Fruit fly (Drosophila melanogaster) whole organism, embryonic: ENCODE measurements around the gene CG10970.

Experiments
- CG10147 ChIP-seq: fragments of 200-800 bp; sonication (Bioruptor generic); optimal IDR thresholded peaks from 2 replicates; lab custom pipeline; 2019; ENCODE audit warnings: missing biosample characterization, mild to moderate bottlenecking, missing genetic modification characterization, moderate library complexity
- CG10267 ChIP-seq: fragments of 200-800 bp; sonication (Bioruptor generic); optimal IDR thresholded peaks from 2 replicates; lab custom pipeline; 2018; ENCODE audit warnings: missing biosample characterization, mild to moderate bottlenecking, missing genetic modification characterization, moderate library complexity
- CG11093 ChIP-seq: fragments of 200-800 bp; sonication (Bioruptor generic); IDR thresholded peaks from 3 replicates; pipeline ENCODE4 v1.3.6; 2022; ENCODE audit warnings: missing biosample characterization, missing genetic modification characterization
- CG12155 ChIP-seq: fragments of 200-800 bp; sonication (Bioruptor generic); optimal IDR thresholded peaks from 3 replicates; lab custom pipeline; 2016; ENCODE audit warnings: missing biosample characterization, missing genetic modification characterization
- CG1233 ChIP-seq: fragments of 200-800 bp; sonication (Bioruptor generic); optimal IDR thresholded peaks from 4 replicates; lab custom pipeline; 2018; ENCODE audit warnings: missing biosample characterization, mild to moderate bottlenecking, missing genetic modification characterization
- CG13424 ChIP-seq: fragments of 200-800 bp; sonication (Bioruptor generic); optimal IDR thresholded peaks from 2 replicates; lab custom pipeline; 2019; ENCODE audit warnings: missing biosample characterization, mild to moderate bottlenecking, missing genetic modification characterization, moderate library complexity
- CG15011 ChIP-seq: fragments of 200-800 bp; sonication (Bioruptor generic); optimal IDR thresholded peaks from 3 replicates; lab custom pipeline; 2018; ENCODE audit warnings: missing biosample characterization, mild to moderate bottlenecking, missing genetic modification characterization
- CG15514 ChIP-seq: fragments of 200-800 bp; sonication (Bioruptor generic); optimal IDR thresholded peaks from 3 replicates; lab custom pipeline; 2017; ENCODE audit warnings: missing biosample characterization, missing genetic modification characterization, mild to moderate bottlenecking, moderate library complexity, missing genetic modification reagents
- CG1792 ChIP-seq: fragments of 200-800 bp; sonication (Bioruptor generic); optimal IDR thresholded peaks from 2 replicates; lab custom pipeline; 2016; ENCODE audit warnings: missing biosample characterization, missing genetic modification characterization
- CG18262 ChIP-seq: fragments of 200-800 bp; optimal IDR thresholded peaks from 3 replicates; lab custom pipeline; 2019; ENCODE audit warnings: missing biosample characterization, mild to moderate bottlenecking, missing genetic modification characterization, moderate library complexity
- CG3838 ChIP-seq: fragments of 200-800 bp; sonication (Bioruptor generic); optimal IDR thresholded peaks from 3 replicates; lab custom pipeline; 2016; ENCODE audit warnings: missing biosample characterization, missing genetic modification characterization
- CG7786 ChIP-seq: fragments of 200-800 bp; sonication (Bioruptor generic); optimal IDR thresholded peaks from 2 replicates; lab custom pipeline; 2016; ENCODE audit warnings: missing biosample characterization, missing genetic modification characterization
- CG9727 ChIP-seq: fragments of 200-800 bp; sonication (Bioruptor generic); optimal IDR thresholded peaks from 3 replicates; lab custom pipeline; 2017; ENCODE audit warnings: missing biosample characterization, mild to moderate bottlenecking, missing genetic modification characterization
- CG9932 ChIP-seq: fragments of 200-800 bp; sonication (Bioruptor generic); IDR thresholded peaks from 2 replicates; pipeline ENCODE4 v1.3.6; 2022; ENCODE audit warnings: missing biosample characterization, missing genetic modification characterization
- CTCF ChIP-seq: fragments of 200-800 bp; sonication (Bioruptor generic); optimal IDR thresholded peaks from 2 replicates; lab custom pipeline; 2017; ENCODE audit warnings: missing biosample characterization, mild to moderate bottlenecking, missing genetic modification characterization, moderate library complexity
- CoRest ChIP-seq: fragments of 200-800 bp; sonication (Bioruptor generic); optimal IDR thresholded peaks from 3 replicates; lab custom pipeline; 2018; ENCODE audit warnings: missing biosample characterization, mild to moderate bottlenecking, missing genetic modification characterization, moderate library complexity
- CrebB ChIP-seq: fragments of 200-800 bp; sonication (Bioruptor generic); optimal IDR thresholded peaks from 3 replicates; lab custom pipeline; 2018; ENCODE audit warnings: missing biosample characterization, mild to moderate bottlenecking, missing genetic modification characterization
- D19B ChIP-seq: fragments of 200-800 bp; sonication (Bioruptor generic); optimal IDR thresholded peaks from 2 replicates; lab custom pipeline; 2017; ENCODE audit warnings: missing biosample characterization, mild to moderate bottlenecking, missing genetic modification characterization
- Dek ChIP-seq: fragments of 200-800 bp; sonication (Bioruptor generic); optimal IDR thresholded peaks from 3 replicates; lab custom pipeline; 2019; ENCODE audit warnings: missing biosample characterization, mild to moderate bottlenecking, missing genetic modification characterization, moderate library complexity
- Doc2 ChIP-seq: fragments of 200-800 bp; sonication (Bioruptor generic); IDR thresholded peaks from 2 replicates; pipeline ENCODE4 v1.3.6; 2022; ENCODE audit warnings: missing biosample characterization, missing genetic modification characterization
- E2f2 ChIP-seq: fragments of 200-800 bp; sonication (Bioruptor generic); IDR thresholded peaks from 2 replicates; pipeline ENCODE4 v1.3.6; 2022; ENCODE audit warnings: missing biosample characterization, missing genetic modification characterization
- HLHmδ ChIP-seq: fragments of 200-800 bp; sonication (Bioruptor generic); optimal IDR thresholded peaks from 2 replicates; lab custom pipeline; 2018; ENCODE audit warnings: missing biosample characterization, mild to moderate bottlenecking, missing genetic modification characterization, moderate library complexity
- Hr51 ChIP-seq, 2 experiments: fragments of 200-800 bp; sonication (Bioruptor generic); optimal IDR thresholded peaks; 2 replicates in 1 of 2; 3 replicates in 1 of 2; lab custom pipeline; 2016 to 2018; ENCODE audit warnings: missing biosample characterization in 2 of 2, missing genetic modification characterization in 2 of 2, mild to moderate bottlenecking in 1 of 2, moderate library complexity in 1 of 2
- Nf-YA ChIP-seq: fragments of 200-800 bp; sonication (Bioruptor generic); IDR thresholded peaks from 2 replicates; pipeline ENCODE4 v1.3.6; 2022; ENCODE audit warnings: missing biosample characterization, missing genetic modification characterization
- NfI ChIP-seq: fragments of 200-800 bp; sonication (Bioruptor generic); optimal IDR thresholded peaks from 3 replicates; lab custom pipeline; 2018; ENCODE audit warnings: missing biosample characterization, mild to moderate bottlenecking, missing genetic modification characterization, moderate library complexity
- Pdp1 ChIP-seq, 2 experiments: fragments of 200-800 bp; sonication (Bioruptor generic); optimal IDR thresholded peaks; 3 replicates each; lab custom pipeline; 2016; ENCODE audit warnings: missing biosample characterization in 2 of 2, missing genetic modification characterization in 2 of 2, mild to moderate bottlenecking in 1 of 2, moderate library complexity in 1 of 2
- Poxn ChIP-seq: fragments of 200-800 bp; sonication (Bioruptor generic); IDR thresholded peaks from 2 replicates; pipeline ENCODE4 v1.3.6; 2022; ENCODE audit warnings: missing biosample characterization, missing genetic modification characterization
- Ptx1 ChIP-seq: fragments of 200-800 bp; sonication (Bioruptor generic); IDR thresholded peaks from 2 replicates; pipeline ENCODE4 v1.3.6; 2022; ENCODE audit warnings: missing biosample characterization, missing genetic modification characterization
- Vsx1 ChIP-seq: fragments of 200-800 bp; sonication (Bioruptor generic); optimal IDR thresholded peaks from 2 replicates; lab custom pipeline; 2017; ENCODE audit warnings: missing biosample characterization, mild to moderate bottlenecking, missing genetic modification characterization, missing genetic modification reagents
- Xrp1 ChIP-seq: fragments of 200-800 bp; sonication (Bioruptor generic); IDR thresholded peaks from 2 replicates; pipeline ENCODE4 v1.3.6; 2022; ENCODE audit warnings: missing biosample characterization, missing genetic modification characterization
- aop ChIP-seq: fragments of 200-800 bp; sonication (Bioruptor generic); IDR thresholded peaks from 2 replicates; pipeline ENCODE4 v1.3.6; 2022; ENCODE audit warnings: missing biosample characterization, missing genetic modification characterization
- corto ChIP-seq: fragments of 200-800 bp; sonication (Bioruptor generic); optimal IDR thresholded peaks from 2 replicates; lab custom pipeline; 2016; ENCODE audit warnings: missing biosample characterization, mild to moderate bottlenecking, missing genetic modification characterization, moderate library complexity
- da ChIP-seq: fragments of 200-800 bp; sonication (Bioruptor generic); optimal IDR thresholded peaks from 2 replicates; lab custom pipeline; 2016; ENCODE audit warnings: missing biosample characterization, missing genetic modification characterization
- eve ChIP-seq, 2 experiments: fragments of >200 bp; optimal IDR thresholded peaks; 2 replicates each; lab custom pipeline; 2017; ENCODE audit warnings: missing biosample characterization in 2 of 2, missing genetic modification characterization in 2 of 2
- exex ChIP-seq: fragments of 200-800 bp; sonication (Bioruptor generic); optimal IDR thresholded peaks from 4 replicates; lab custom pipeline; 2018; ENCODE audit warnings: missing biosample characterization, mild to moderate bottlenecking, missing genetic modification characterization, moderate library complexity
- inv ChIP-seq: fragments of 200-800 bp; sonication (Bioruptor generic); IDR thresholded peaks from 2 replicates; pipeline ENCODE4 v1.3.6; 2022; ENCODE audit warnings: missing biosample characterization, missing genetic modification characterization; ENCODE audit not compliant: partially characterized antibody
- lab ChIP-seq: fragments of 200-800 bp; sonication (Bioruptor generic); optimal IDR thresholded peaks from 3 replicates; lab custom pipeline; 2017; ENCODE audit warnings: missing biosample characterization, missing genetic modification characterization, mild to moderate bottlenecking, moderate library complexity, missing genetic modification reagents
- lola ChIP-seq, 3 experiments: fragments of >200 bp in 2 of 3; fragments of 200-800 bp in 1 of 3; sonication (Bioruptor generic) in 1 of 3; optimal IDR thresholded peaks; 2 replicates each; lab custom pipeline; 2017 to 2019; ENCODE audit warnings: missing biosample characterization in 3 of 3, missing genetic modification characterization in 3 of 3, mild to moderate bottlenecking in 1 of 3, moderate library complexity in 1 of 3
- pho ChIP-seq: fragments of 200-800 bp; sonication (Bioruptor generic); optimal IDR thresholded peaks from 2 replicates; lab custom pipeline; 2016; ENCODE audit warnings: missing biosample characterization, missing genetic modification characterization
- sc ChIP-seq, 3 experiments: fragments of >200 bp in 2 of 3; fragments of 200-800 bp in 1 of 3; sonication (Bioruptor generic) in 1 of 3; optimal IDR thresholded peaks; 2 replicates in 2 of 3; 3 replicates in 1 of 3; lab custom pipeline; 2017; ENCODE audit warnings: mild to moderate bottlenecking in 1 of 3, missing biosample characterization in 1 of 3, missing genetic modification characterization in 1 of 3, missing genetic modification reagents in 1 of 3
- sd ChIP-seq: fragments of 200-800 bp; sonication (Bioruptor generic); optimal IDR thresholded peaks from 3 replicates; lab custom pipeline; 2018; ENCODE audit warnings: missing biosample characterization, mild to moderate bottlenecking, missing genetic modification characterization, moderate library complexity
- shn ChIP-seq: fragments of 200-800 bp; sonication (Bioruptor generic); optimal IDR thresholded peaks from 3 replicates; lab custom pipeline; 2016; ENCODE audit warnings: missing biosample characterization, missing genetic modification characterization
- slp2 ChIP-seq: fragments of 200-800 bp; sonication (Bioruptor generic); optimal IDR thresholded peaks from 2 replicates; lab custom pipeline; 2016; ENCODE audit warnings: missing biosample characterization, missing genetic modification characterization
- so ChIP-seq: fragments of 200-800 bp; sonication (Bioruptor generic); IDR thresholded peaks from 3 replicates; pipeline ENCODE4 v1.3.6; 2022; ENCODE audit warnings: missing biosample characterization, missing genetic modification characterization
- sr ChIP-seq: fragments of 200-800 bp; sonication (Bioruptor generic); IDR thresholded peaks from 3 replicates; pipeline ENCODE4 v1.3.6; 2022; ENCODE audit warnings: missing biosample characterization, missing genetic modification characterization
- ssp ChIP-seq: fragments of 200-800 bp; sonication (Bioruptor generic); IDR thresholded peaks from 2 replicates; pipeline ENCODE4 v1.3.6; 2022; ENCODE audit warnings: missing biosample characterization, missing genetic modification characterization
- sug ChIP-seq: fragments of 200-800 bp; optimal IDR thresholded peaks from 2 replicates; lab custom pipeline; 2019; ENCODE audit warnings: missing biosample characterization, mild to moderate bottlenecking, missing genetic modification characterization, moderate library complexity
- tna ChIP-seq: fragments of 200-800 bp; sonication (Bioruptor generic); IDR thresholded peaks from 2 replicates; pipeline ENCODE4 v1.3.6; 2022; ENCODE audit warnings: missing biosample characterization, missing genetic modification characterization; ENCODE audit not compliant: partially characterized antibody
- trem ChIP-seq: fragments of 200-800 bp; optimal IDR thresholded peaks from 3 replicates; lab custom pipeline; 2019; ENCODE audit warnings: missing biosample characterization, mild to moderate bottlenecking, missing genetic modification characterization, moderate library complexity
- unc-4 ChIP-seq: fragments of 200-800 bp; sonication (Bioruptor generic); IDR thresholded peaks from 2 replicates; pipeline ENCODE4 v1.3.6; 2022; ENCODE audit warnings: missing biosample characterization, missing genetic modification characterization; ENCODE audit not compliant: partially characterized antibody

Gene CG10970

dm6 chrX:9080962-9081361 lies 9.8 kb upstream of the CG10970 start, which contains the start of the genes CG7246 and HP1b (continued):
- peak; percentile 26 for TF ChIP-seq D19B (GFP tag; lab: Kevin White, UChicago)
- TF ChIP-seq sc (optimal IDR thresholded peaks at IDR 0.05; lab: Kevin White, UChicago), result no peak
- TF ChIP-seq sc (GFP tag; optimal IDR thresholded peaks at IDR 0.05; lab: Kevin White, UChicago), result peak; percentile 11
- peak; percentile 14 for TF ChIP-seq CG1233 (GFP tag; lab: Kevin White, UChicago)
- TF ChIP-seq CG7786 (GFP tag; lab: Kevin White, UChicago), result no peak
- peak; percentile 70 for TF ChIP-seq CG12155 (GFP tag; lab: Kevin White, UChicago)
- TF ChIP-seq trem (tag; lab: Kevin White, UChicago), result peak; percentile 73
- peak; percentile 84 for TF ChIP-seq Ptx1 (GFP tag; lab: Robert Waterston, UW)
- TF ChIP-seq aop (GFP tag; lab: Robert Waterston, UW), result no peak
- TF ChIP-seq CG15011 (GFP tag; lab: Kevin White, UChicago), result no peak
- TF ChIP-seq sr (GFP tag; lab: Robert Waterston, UW), result no peak
- TF ChIP-seq sug, result peak; percentile 74
- TF ChIP-seq CG9932, result peak; percentile 84
- peak; percentile 55 to 56 for TF ChIP-seq Pdp1 (GFP tag; optimal IDR thresholded peaks at IDR 0.05; lab: Kevin White, UChicago)
- TF ChIP-seq exex, result peak; percentile 49
- peak; percentile 64 for TF ChIP-seq Dek (tag; lab: Kevin White, UChicago)
- peak; percentile 62; the same call in 1 of the 3 replicates for TF ChIP-seq so (GFP tag; lab: Robert Waterston, UW)
- no peak for TF ChIP-seq shn (GFP tag; lab: Kevin White, UChicago)
- no peak for TF ChIP-seq tna
- TF ChIP-seq CG13424 (tag; lab: Kevin White, UChicago), result peak; percentile 72
- peak; percentile 87 for TF ChIP-seq Xrp1 (GFP tag; lab: Robert Waterston, UW)
- TF ChIP-seq sd (tag; lab: Kevin White, UChicago), result no peak
- no peak for TF ChIP-seq CG1792 (GFP tag; lab: Kevin White, UChicago)
- peak; percentile 58; the same call in 1 of the 3 replicates for TF ChIP-seq CG11093
- TF ChIP-seq da (GFP tag; lab: Kevin White, UChicago), result no peak
- peak; percentile 52; the same call in 1 of the 2 replicates for TF ChIP-seq inv (GFP tag; lab: Robert Waterston, UW)
- TF ChIP-seq Vsx1 (GFP tag; lab: Kevin White, UChicago), result peak; percentile 42
- no peak for TF ChIP-seq CG3838 (GFP tag; lab: Kevin White, UChicago)
- TF ChIP-seq CTCF (GFP tag; lab: Kevin White, UChicago), result peak; percentile 32
- peak; percentile 67 for TF ChIP-seq E2f2
- peak; percentile 62 for TF ChIP-seq NfI
- peak; percentile 72 for TF ChIP-seq Nf-YA
- TF ChIP-seq eve (GFP tag; optimal IDR thresholded peaks at IDR 0.05; lab: Kevin White, UChicago), result no peak
- peak in 1 of 3 experiments; percentile 56 for TF ChIP-seq lola (GFP tag; optimal IDR thresholded peaks at IDR 0.05; lab: Kevin White, UChicago)
- TF ChIP-seq unc-4, result peak; percentile 75
- TF ChIP-seq Doc2 (GFP tag; lab: Robert Waterston, UW), result no peak
- no peak; the same call in 1 of the 2 replicates for TF ChIP-seq Poxn (GFP tag; lab: Robert Waterston, UW)
- no peak for TF ChIP-seq slp2
- TF ChIP-seq CG10267, result peak; percentile 61
- peak; percentile 38 to 61 for TF ChIP-seq Hr51 (GFP tag; optimal IDR thresholded peaks at IDR 0.05; lab: Kevin White, UChicago)
- peak; percentile 78 for TF ChIP-seq CG10147 (GFP tag; lab: Kevin White, UChicago)
- peak; percentile 78 for TF ChIP-seq lab (GFP tag; lab: Kevin White, UChicago)
- TF ChIP-seq CG18262 (tag; lab: Kevin White, UChicago), result peak; percentile 69
- no peak for TF ChIP-seq HLHmδ (GFP tag; lab: Kevin White, UChicago)
- no peak for TF ChIP-seq CrebB (tag; lab: Kevin White, UChicago)
- peak; percentile 46 for TF ChIP-seq pho (GFP tag; lab: Kevin White, UChicago)
- peak; percentile 70 for TF ChIP-seq CoRest (tag; lab: Kevin White, UChicago)
- peak; percentile 77 for TF ChIP-seq CG15514 (GFP tag; lab: Kevin White, UChicago)
- TF ChIP-seq corto (GFP tag; lab: Kevin White, UChicago), result no peak
- TF ChIP-seq CG9727 (GFP tag; lab: Kevin White, UChicago), result peak; percentile 66
- peak; percentile 64 for TF ChIP-seq ssp (GFP tag; lab: Robert Waterston, UW)
